Worm (Caenorhabditis elegans): ENCODE results near the gene zipt-3.

DNA sequence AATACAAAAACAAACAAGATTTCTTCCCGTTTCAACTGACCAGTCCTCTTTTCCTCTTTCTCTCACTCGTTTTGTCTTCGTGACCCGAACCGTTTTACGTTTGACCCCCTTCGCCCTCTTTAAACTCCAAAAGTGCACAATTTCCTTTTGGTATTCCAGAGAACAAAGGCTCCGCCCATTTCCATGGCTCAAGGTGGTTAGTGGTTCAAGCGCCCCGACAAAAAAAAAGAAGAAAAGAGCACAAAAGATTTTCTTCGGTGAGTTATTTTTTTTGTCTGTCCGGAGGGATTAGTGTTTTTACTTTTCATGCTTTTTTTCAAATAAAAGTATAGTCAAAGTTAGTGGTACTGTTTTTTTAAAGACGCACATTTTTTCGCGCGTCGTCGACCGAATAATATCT, 10.4 kb upstream of the zipt-3 start, which contains the start of gene osta-2:
- no peak for TF ChIP-seq F49E8.2 (tag; optimal IDR thresholded peaks at IDR 0.05; ENCODE audit: borderline replicate concordance)
- no peak for TF ChIP-seq ces-1 (GFP tag; optimal IDR thresholded peaks at IDR 0.05)
- no peak for TF ChIP-seq dpl-1 (GFP tag; optimal IDR thresholded peaks at IDR 0.05)
- no peak for TF ChIP-seq mdl-1 (tag; optimal IDR thresholded peaks at IDR 0.05)
- TF ChIP-seq unc-62 (GFP tag; optimal IDR thresholded peaks at IDR 0.05 in 1 of 2), result peak in 1 of 2 experiments; percentile 92
- TF ChIP-seq unc-62 (tag; optimal IDR thresholded peaks at IDR 0.05), result no peak
- TF ChIP-seq pqm-1 (tag; optimal IDR thresholded peaks at IDR 0.05), result no peak
- TF ChIP-seq egl-43 (GFP tag; IDR thresholded peaks at IDR 0.05), result no peak
- no peak for TF ChIP-seq mep-1 (tag; optimal IDR thresholded peaks at IDR 0.05)

All from whole organism, L4 larva.